Fruit fly (Drosophila melanogaster): Measurements from ENCODE around the gene CG10301.

- TF ChIP-seq EcR (GFP tag; optimal IDR thresholded peaks at IDR 0.05) (no peak), pan (optimal IDR thresholded peaks at IDR 0.05) (no peak)
Measured at dm6 chr3R:23760219-23761018, 50.5 kb downstream of the CG10301 start, which contains the start of gene SdhD.
